Worm (Caenorhabditis elegans) whole organism, L4 larva: Measurements from ENCODE around the gene hlh-6.

Source experiments
- F37D6.2 ChIP-seq: sonication (generic microtip); optimal IDR thresholded peaks from 2 replicates; lab custom pipeline; 2016; ENCODE audit warnings: mild to moderate bottlenecking, missing genetic modification characterization, missing compliant biosample characterization
- F44E2.7 ChIP-seq: fragments of 200-800 bp; sonication (Bioruptor generic); IDR thresholded peaks from 2 replicates; pipeline ENCODE4 v2.1.2; 2022; ENCODE audit warnings: missing genetic modification characterization, missing compliant biosample characterization
- ZK546.5 ChIP-seq, 2 experiments: sonication (generic microtip); optimal IDR thresholded peaks; 2 replicates each; lab custom pipeline; 2017; ENCODE audit warnings: missing biosample characterization in 2 of 2, missing genetic modification characterization in 2 of 2
- attf-4 ChIP-seq: sonication (generic microtip); optimal IDR thresholded peaks from 3 replicates; lab custom pipeline; 2017; ENCODE audit warnings: missing biosample characterization, missing genetic modification characterization
- daf-16 ChIP-seq, 3 experiments: sonication (generic microtip); optimal IDR thresholded peaks; 2 replicates each; lab custom pipeline; 2016 to 2017; ENCODE audit warnings: missing genetic modification characterization in 3 of 3, missing genetic modification reagents in 3 of 3, mild to moderate bottlenecking in 2 of 3, missing compliant biosample characterization in 2 of 3, missing biosample characterization in 1 of 3, moderate library complexity in 1 of 3
- daf-19 ChIP-seq: fragments of 200-800 bp; sonication (Bioruptor generic); conservative IDR thresholded peaks from 2 replicates; pipeline ENCODE4 v1.3.6; 2022; ENCODE audit warnings: missing genetic modification characterization, missing compliant biosample characterization
- duxl-1 ChIP-seq: sonication (generic microtip); optimal IDR thresholded peaks from 2 replicates; lab custom pipeline; 2016; ENCODE audit warnings: mild to moderate bottlenecking, missing genetic modification characterization, moderate library complexity, missing compliant biosample characterization; ENCODE audit not compliant: poor library complexity
- dve-1 ChIP-seq: sonication (generic microtip); optimal IDR thresholded peaks from 2 replicates; lab custom pipeline; 2017; ENCODE audit warnings: antibody characterized with exemption, mild to moderate bottlenecking, missing genetic modification characterization, missing compliant biosample characterization; ENCODE audit not compliant: insufficient read depth
- egl-43 ChIP-seq: fragments of 200-800 bp; sonication (Bioruptor generic); IDR thresholded peaks from 2 replicates; pipeline ENCODE4 v1.3.6; 2022; ENCODE audit warnings: missing genetic modification reagents, missing genetic modification characterization, missing compliant biosample characterization
- fkh-10 ChIP-seq: fragments of 150-350 bp; optimal IDR thresholded peaks from 2 replicates; lab custom pipeline; 2014; ENCODE audit warnings: missing biosample characterization, missing genetic modification reagents, missing genetic modification characterization
- hlh-30 ChIP-seq: sonication (generic microtip); optimal IDR thresholded peaks from 2 replicates; lab custom pipeline; 2017; ENCODE audit warnings: antibody characterized with exemption, mild to moderate bottlenecking, missing genetic modification characterization, missing compliant biosample characterization; ENCODE audit not compliant: insufficient read depth
- lin-38 ChIP-seq: fragments of 200-800 bp; sonication (Bioruptor generic); IDR thresholded peaks from 2 replicates; pipeline ENCODE4 v1.3.6; 2022; ENCODE audit warnings: missing genetic modification reagents, missing genetic modification characterization, missing compliant biosample characterization
- lin-39 ChIP-seq: fragments of 150-350 bp; optimal IDR thresholded peaks from 2 replicates; lab custom pipeline; 2014; ENCODE audit warnings: missing biosample characterization, missing genetic modification reagents, missing genetic modification characterization
- madf-9 ChIP-seq: fragments of 200-800 bp; sonication (Bioruptor generic); conservative IDR thresholded peaks from 2 replicates; pipeline ENCODE4 v1.3.6; 2022; ENCODE audit warnings: missing genetic modification reagents, missing genetic modification characterization, missing compliant biosample characterization
- mdl-1 ChIP-seq, 2 experiments: fragments of 150-350 bp in 1 of 2; sonication (generic microtip) in 1 of 2; optimal IDR thresholded peaks; 2 replicates each; lab custom pipeline; 2014 to 2017; ENCODE audit warnings: missing biosample characterization in 2 of 2, missing genetic modification characterization in 2 of 2
- mep-1 ChIP-seq: fragments of 150-350 bp; sonication (generic microtip); optimal IDR thresholded peaks from 3 replicates; lab custom pipeline; 2014; ENCODE audit warnings: missing biosample characterization, missing genetic modification characterization
- mes-2 ChIP-seq: sonication (generic microtip); optimal IDR thresholded peaks from 2 replicates; lab custom pipeline; 2016; ENCODE audit warnings: missing genotype, mild to moderate bottlenecking, missing genetic modification characterization, missing compliant biosample characterization; ENCODE audit not compliant: poor library complexity, severe bottlenecking
- mxl-2 ChIP-seq: fragments of 200-800 bp; sonication (Bioruptor generic); conservative IDR thresholded peaks from 2 replicates; pipeline ENCODE4 v1.3.6; 2022; ENCODE audit warnings: missing genetic modification reagents, missing genetic modification characterization, missing compliant biosample characterization
- nhr-102 ChIP-seq: sonication (generic microtip); optimal IDR thresholded peaks from 2 replicates; lab custom pipeline; 2016; ENCODE audit warnings: mild to moderate bottlenecking, missing genetic modification characterization, moderate library complexity, missing compliant biosample characterization
- nhr-111 ChIP-seq: fragments of 200-800 bp; sonication (Bioruptor generic); optimal IDR thresholded peaks from 2 replicates; lab custom pipeline; 2018; ENCODE audit warnings: mild to moderate bottlenecking, missing genetic modification characterization, missing compliant biosample characterization
- nhr-237 ChIP-seq: sonication (generic microtip); optimal IDR thresholded peaks from 2 replicates; lab custom pipeline; 2017; ENCODE audit warnings: missing biosample characterization, missing genetic modification characterization
- nhr-28 ChIP-seq: fragments of 150-350 bp; optimal IDR thresholded peaks from 2 replicates; lab custom pipeline; 2014; ENCODE audit warnings: missing biosample characterization, missing genetic modification characterization
- nhr-41 ChIP-seq: fragments of 200-800 bp; sonication (Bioruptor generic); IDR thresholded peaks from 2 replicates; pipeline ENCODE4 v1.3.6; 2022; ENCODE audit warnings: missing genetic modification reagents, missing genetic modification characterization, missing compliant biosample characterization
- nhr-76 ChIP-seq: fragments of 150-350 bp; optimal IDR thresholded peaks from 2 replicates; lab custom pipeline; 2014; ENCODE audit warnings: missing biosample characterization, missing genetic modification characterization
- pha-4 ChIP-seq, 2 experiments: fragments of 150-350 bp in 1 of 2; fragments of 200-800 bp in 1 of 2; sonication (Bioruptor generic) in 1 of 2; IDR thresholded peaks in 1 of 2; optimal IDR thresholded peaks in 1 of 2; 2 replicates each; pipeline versions ENCODE4 v1.3.6 to Lab custom; 2014 to 2022; ENCODE audit warnings: missing genetic modification characterization in 2 of 2, missing genetic modification reagents in 2 of 2, missing biosample characterization in 1 of 2, missing compliant biosample characterization in 1 of 2
- sdz-12 ChIP-seq: fragments of 200-800 bp; sonication (Bioruptor generic); optimal IDR thresholded peaks from 2 replicates; lab custom pipeline; 2018; ENCODE audit warnings: mild to moderate bottlenecking, missing genetic modification characterization, missing compliant biosample characterization
- skn-1 ChIP-seq: fragments of 150-350 bp; optimal IDR thresholded peaks from 2 replicates; lab custom pipeline; 2014; ENCODE audit warnings: missing biosample characterization, missing genetic modification characterization
- spr-3 ChIP-seq: fragments of 200-800 bp; sonication (Bioruptor generic); optimal IDR thresholded peaks from 2 replicates; lab custom pipeline; 2018; ENCODE audit warnings: mild to moderate bottlenecking, missing genetic modification characterization, missing compliant biosample characterization
- unc-130 ChIP-seq: sonication (generic microtip); optimal IDR thresholded peaks from 2 replicates; lab custom pipeline; 2016; ENCODE audit warnings: missing genetic modification reagents, missing genetic modification characterization, missing compliant biosample characterization
- unc-39 ChIP-seq: sonication (generic microtip); optimal IDR thresholded peaks from 2 replicates; lab custom pipeline; 2017; ENCODE audit warnings: missing biosample characterization, missing genetic modification characterization
- unc-62 ChIP-seq, 3 experiments: fragments of 150-350 bp in 1 of 3; sonication (generic microtip); optimal IDR thresholded peaks in 2 of 3; peaks in 1 of 3; 1 replicate in 1 of 3; 2 replicates in 2 of 3; lab custom pipeline; 2014 to 2017; ENCODE audit warnings: missing biosample characterization in 3 of 3, missing genetic modification characterization in 3 of 3, missing genetic modification reagents in 3 of 3, missing genotype in 1 of 3
- zip-11 ChIP-seq: fragments of 200-800 bp; sonication (Bioruptor generic); IDR thresholded peaks from 2 replicates; pipeline ENCODE4 v1.3.6; 2022; ENCODE audit warnings: missing genetic modification characterization, missing compliant biosample characterization
- zip-2 ChIP-seq: fragments of 150-350 bp; optimal IDR thresholded peaks from 2 replicates; lab custom pipeline; 2014; ENCODE audit warnings: missing biosample characterization, missing genetic modification characterization

The hlh-6 gene

ce11 chrII:9653679-9654078, 39.1 kb upstream of the hlh-6 start, which contains the start of gene ZK1307.2:
ZK1307.2 (minus strand) TSS chrII:9653952.
- no peak for TF ChIP-seq hlh-30 (tag; lab: Kevin White, UChicago)
- peak in 1 of 2 experiments; percentile 93 for TF ChIP-seq unc-62 (GFP tag; optimal IDR thresholded peaks at IDR 0.05 in 1 of 2; lab: Kevin White, UChicago)
- no peak for TF ChIP-seq unc-62 (tag; optimal IDR thresholded peaks at IDR 0.05; lab: Kevin White, UChicago)
- TF ChIP-seq, all 104 proteins: peak for 1

ce11 chrII:9652919-9653318, 38.3 kb upstream of the hlh-6 start, which contains the start of gene ZK1307.3:
ZK1307.3 (minus strand) TSS chrII:9653019.
- TF ChIP-seq attf-4 (no peak), nhr-102 (no peak), nhr-111 (GFP tag; lab: Kevin White, UChicago) (no peak), mdl-1 (tag; optimal IDR thresholded peaks at IDR 0.05; lab: Kevin White, UChicago) (no peak), ZK546.5 (tag; optimal IDR thresholded peaks at IDR 0.05; lab: Kevin White, UChicago) (no peak), nhr-76 (no peak), lin-39 (tag; lab: Kevin White, UChicago) (no peak), skn-1 (tag; lab: Kevin White, UChicago) (no peak), sdz-12 (GFP tag; lab: Kevin White, UChicago) (no peak), madf-9 (GFP tag; lab: Robert Waterston, UW) (no peak), nhr-41 (GFP tag; lab: Robert Waterston, UW) (no peak), dve-1 (tag; lab: Kevin White, UChicago) (no peak), spr-3 (GFP tag; lab: Kevin White, UChicago) (no peak), F44E2.7 (GFP tag; lab: Robert Waterston, UW) (no peak), unc-39 (tag; lab: Kevin White, UChicago) (no peak)

- TF ChIP-seq zip-11 (GFP tag; lab: Robert Waterston, UW) (no peak), unc-130 (no peak), daf-19 (GFP tag; lab: Robert Waterston, UW) (no peak), F37D6.2 (tag; lab: Kevin White, UChicago) (no peak), pha-4 (GFP tag; IDR thresholded peaks at IDR 0.05; lab: Robert Waterston, UW) (no peak), pha-4 (tag; optimal IDR thresholded peaks at IDR 0.05; lab: Kevin White, UChicago) (no peak), nhr-28 (tag; lab: Kevin White, UChicago) (no peak), mep-1 (tag; lab: Kevin White, UChicago) (no peak), sdz-12 (GFP tag; lab: Kevin White, UChicago) (no peak), lin-38 (GFP tag; lab: Robert Waterston, UW) (no peak), skn-1 (tag; lab: Kevin White, UChicago) (no peak), nhr-237 (no peak), duxl-1 (no peak), egl-43 (GFP tag; lab: Robert Waterston, UW) (no peak), fkh-10 (no peak)
These were observed 37.1 kb upstream of the hlh-6 start, which contains the start of gene ZK1307.4 for ce11 chrII:9651700-9652099. ZK1307.4 (minus strand) TSS chrII:9651800.

ce11 chrII:9649191-9649590, 34.6 kb upstream of the hlh-6 start, which contains the start of gene ZK1307.9:
ZK1307.9 (plus strand) TSS chrII:9649491.
- TF ChIP-seq mes-2 (tag; lab: Kevin White, UChicago), result no peak
- no peak for TF ChIP-seq zip-2 (tag; lab: Kevin White, UChicago)
- TF ChIP-seq mxl-2, result no peak
- TF ChIP-seq daf-16 (GFP tag; optimal IDR thresholded peaks at IDR 0.05; lab: Kevin White, UChicago), result no peak
- no peak for TF ChIP-seq daf-16 (tag; optimal IDR thresholded peaks at IDR 0.05; lab: Kevin White, UChicago)
